Worm (Caenorhabditis elegans): ENCODE measurements around the gene clec-210.

The clec-210 gene

DNA sequence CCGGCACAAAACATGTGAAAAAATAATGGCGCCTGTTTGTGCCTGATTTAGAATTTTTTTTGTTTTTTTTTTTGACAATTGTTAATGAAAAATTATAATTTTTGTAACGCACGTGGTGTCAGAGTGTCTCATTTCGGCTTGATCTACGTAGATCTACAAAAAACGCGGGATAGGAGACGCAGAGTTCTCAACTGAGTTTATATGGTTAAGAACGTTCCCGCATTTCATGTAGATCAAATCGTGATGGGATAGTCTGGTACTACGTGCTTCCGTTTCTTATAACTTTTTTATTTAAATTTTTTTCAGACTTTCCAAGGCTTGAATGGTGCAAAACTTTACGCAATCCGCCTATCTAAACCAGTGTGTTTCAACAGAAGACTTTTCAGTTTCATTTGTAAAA is 10.6 kb downstream of the clec-210 start, which contains the start of gene tat-6:
Gene tat-6, plus strand, starts transcription at position 301 of the 400 bp plus-strand sequence.
- TF ChIP-seq cog-1 (tag; optimal IDR thresholded peaks at IDR 0.05) (no peak), med-1 (GFP tag; optimal IDR thresholded peaks at IDR 0.05; ENCODE audit: insufficient read depth) (no peak), tab-1 (GFP tag; IDR thresholded peaks at IDR 0.05) (no peak), klf-2 (GFP tag; conservative IDR thresholded peaks at IDR 0.05) (no peak), ztf-23 (GFP tag; IDR thresholded peaks at IDR 0.05) (no peak), ztf-29 (GFP tag; IDR thresholded peaks at IDR 0.05) (no peak), ref-1 (GFP tag; conservative IDR thresholded peaks at IDR 0.05) (no peak), T22C8.4 (GFP tag; IDR thresholded peaks at IDR 0.05) (no peak), flt-1 (GFP tag; IDR thresholded peaks at IDR 0.05) (no peak)

DNA sequence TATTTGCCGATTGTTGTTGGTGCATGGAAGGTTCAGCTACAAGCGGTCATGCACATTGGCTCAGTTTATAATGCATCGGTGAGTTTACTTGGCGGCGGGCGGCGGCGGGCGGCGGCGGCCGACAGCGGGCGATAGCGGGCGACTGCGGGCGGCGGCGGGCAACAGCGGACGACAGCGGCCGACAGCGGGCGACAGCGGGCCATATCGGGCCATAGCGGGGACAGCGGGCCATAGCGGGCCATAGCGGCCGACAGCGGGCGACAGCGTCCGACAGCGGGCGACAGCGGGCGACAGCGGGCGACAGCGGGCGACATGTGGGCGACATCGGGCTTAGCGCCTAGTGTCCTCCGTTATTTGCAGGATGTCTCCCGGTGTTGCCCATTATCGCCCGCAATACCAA is 13.9 kb downstream of the clec-210 start:
- TF ChIP-seq tab-1 (GFP tag; IDR thresholded peaks at IDR 0.05) (no peak), flt-1 (GFP tag; IDR thresholded peaks at IDR 0.05) (peak; percentile 48; the same call in 1 of the 2 replicates)

ce11 chrV:3133293-3133755 is 15.1 kb downstream of the clec-210 start, which contains the start of gene F02C9.2:
Gene F02C9.2 (plus strand): TSS chrV:3133705.
- TF ChIP-seq ztf-23 (GFP tag; IDR thresholded peaks at IDR 0.05) (no peak), med-1 (GFP tag; optimal IDR thresholded peaks at IDR 0.05; ENCODE audit: insufficient read depth) (no peak), cog-1 (tag; optimal IDR thresholded peaks at IDR 0.05) (no peak), ref-1 (GFP tag; conservative IDR thresholded peaks at IDR 0.05) (no peak), ztf-29 (GFP tag; IDR thresholded peaks at IDR 0.05) (no peak), T22C8.4 (GFP tag; IDR thresholded peaks at IDR 0.05) (no peak), klf-2 (GFP tag; conservative IDR thresholded peaks at IDR 0.05) (no peak), flt-1 (GFP tag; IDR thresholded peaks at IDR 0.05) (no peak), tab-1 (GFP tag; IDR thresholded peaks at IDR 0.05) (no peak)

DNA sequence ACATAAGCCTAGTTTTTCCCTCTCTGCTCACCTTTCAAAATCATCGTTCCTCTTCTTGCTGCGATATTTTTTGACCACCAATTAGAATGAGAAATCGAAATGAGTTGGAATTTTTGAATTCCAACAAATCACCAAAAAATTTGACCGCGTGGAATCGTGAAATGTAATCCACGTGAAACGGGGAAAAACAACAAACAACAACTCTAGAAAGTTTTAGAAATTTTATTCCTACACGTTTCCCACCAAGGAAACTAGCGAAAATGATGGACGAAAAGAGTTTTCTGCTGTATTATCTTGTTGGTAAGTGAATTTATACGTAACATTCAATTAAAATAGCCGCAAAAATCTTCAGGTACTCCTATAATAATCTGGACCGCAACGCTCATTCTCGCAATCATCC is 20.3 kb downstream of the clec-210 start, which contains the start of the genes irld-3 and F02C9.1:
Gene irld-3, minus strand, starts transcription at position 101 of the 400 bp plus-strand sequence.
Gene F02C9.1, plus strand, starts transcription at position 216 of the 400 bp plus-strand sequence.
- TF ChIP-seq T22C8.4 (GFP tag; IDR thresholded peaks at IDR 0.05) (no peak), ztf-29 (GFP tag; IDR thresholded peaks at IDR 0.05) (no peak), ref-1 (GFP tag; conservative IDR thresholded peaks at IDR 0.05) (no peak), klf-2 (GFP tag; conservative IDR thresholded peaks at IDR 0.05) (no peak), cog-1 (tag; optimal IDR thresholded peaks at IDR 0.05) (no peak), flt-1 (GFP tag; IDR thresholded peaks at IDR 0.05) (no peak), med-1 (GFP tag; optimal IDR thresholded peaks at IDR 0.05; ENCODE audit: insufficient read depth) (no peak), tab-1 (GFP tag; IDR thresholded peaks at IDR 0.05) (no peak)

- TF ChIP-seq flt-1 (GFP tag; IDR thresholded peaks at IDR 0.05) (no peak), tab-1 (GFP tag; IDR thresholded peaks at IDR 0.05) (no peak), ztf-29 (GFP tag; IDR thresholded peaks at IDR 0.05) (no peak), med-1 (GFP tag; optimal IDR thresholded peaks at IDR 0.05; ENCODE audit: insufficient read depth) (no peak), klf-2 (GFP tag; conservative IDR thresholded peaks at IDR 0.05) (no peak), cog-1 (tag; optimal IDR thresholded peaks at IDR 0.05) (no peak), ref-1 (GFP tag; conservative IDR thresholded peaks at IDR 0.05) (no peak), ztf-23 (GFP tag; IDR thresholded peaks at IDR 0.05) (no peak), T22C8.4 (GFP tag; IDR thresholded peaks at IDR 0.05) (no peak)
These were observed 23.0 kb downstream of the clec-210 start, which contains the start of gene srab-9 for ce11 chrV:3141190-3141589. Gene srab-9 (minus strand): TSS chrV:3141290.

- TF ChIP-seq flt-1 (GFP tag; IDR thresholded peaks at IDR 0.05) (no peak), ref-1 (GFP tag; conservative IDR thresholded peaks at IDR 0.05) (no peak), med-1 (GFP tag; optimal IDR thresholded peaks at IDR 0.05; ENCODE audit: insufficient read depth) (no peak), klf-2 (GFP tag; conservative IDR thresholded peaks at IDR 0.05) (no peak), T22C8.4 (GFP tag; IDR thresholded peaks at IDR 0.05) (no peak), cog-1 (tag; optimal IDR thresholded peaks at IDR 0.05) (no peak), ztf-29 (GFP tag; IDR thresholded peaks at IDR 0.05) (no peak), tab-1 (GFP tag; IDR thresholded peaks at IDR 0.05) (no peak), ztf-23 (GFP tag; IDR thresholded peaks at IDR 0.05) (no peak)
These were observed 26.3 kb downstream of the clec-210 start, which contains the start of gene srab-10 for ce11 chrV:3144494-3144893. Gene srab-10 (minus strand): TSS chrV:3144594.

ce11 chrV:3145241-3145640 is 27.1 kb downstream of the clec-210 start:
- no peak for TF ChIP-seq ztf-29 (GFP tag; IDR thresholded peaks at IDR 0.05)
- no peak for TF ChIP-seq med-1 (GFP tag; optimal IDR thresholded peaks at IDR 0.05; ENCODE audit: insufficient read depth)
- no peak for TF ChIP-seq ref-1 (GFP tag; conservative IDR thresholded peaks at IDR 0.05)
- TF ChIP-seq cog-1 (tag; optimal IDR thresholded peaks at IDR 0.05) = no peak
- TF ChIP-seq ztf-23 (GFP tag; IDR thresholded peaks at IDR 0.05) = no peak
- TF ChIP-seq T22C8.4 (GFP tag; IDR thresholded peaks at IDR 0.05) = no peak
- TF ChIP-seq tab-1 (GFP tag; IDR thresholded peaks at IDR 0.05) = 0 out of 2 replicates have a peak, but pooled peaks have one; percentile 37

- TF ChIP-seq med-1 (GFP tag; optimal IDR thresholded peaks at IDR 0.05; ENCODE audit: insufficient read depth) = no peak
- no peak for TF ChIP-seq T22C8.4 (GFP tag; IDR thresholded peaks at IDR 0.05)
- no peak for TF ChIP-seq ref-1 (GFP tag; conservative IDR thresholded peaks at IDR 0.05)
- no peak for TF ChIP-seq tab-1 (GFP tag; IDR thresholded peaks at IDR 0.05)
- TF ChIP-seq flt-1 (GFP tag; IDR thresholded peaks at IDR 0.05) = no peak
- no peak for TF ChIP-seq cog-1 (tag; optimal IDR thresholded peaks at IDR 0.05)
- TF ChIP-seq klf-2 (GFP tag; conservative IDR thresholded peaks at IDR 0.05) = no peak
These were observed 28.8 kb downstream of the clec-210 start, which contains the start of gene srab-11 for ce11 chrV:3146932-3147331. Gene srab-11 (minus strand): TSS chrV:3147032.

ce11 chrV:3149910-3150428 is 31.8 kb downstream of the clec-210 start:
- TF ChIP-seq ztf-23 (GFP tag; IDR thresholded peaks at IDR 0.05) (no peak), flt-1 (GFP tag; IDR thresholded peaks at IDR 0.05) (no peak), cog-1 (tag; optimal IDR thresholded peaks at IDR 0.05) (no peak), ref-1 (GFP tag; conservative IDR thresholded peaks at IDR 0.05) (no peak), med-1 (GFP tag; optimal IDR thresholded peaks at IDR 0.05; ENCODE audit: insufficient read depth) (no peak), klf-2 (GFP tag; conservative IDR thresholded peaks at IDR 0.05) (no peak), T22C8.4 (GFP tag; IDR thresholded peaks at IDR 0.05) (no peak), tab-1 (GFP tag; IDR thresholded peaks at IDR 0.05) (no peak), ztf-29 (GFP tag; IDR thresholded peaks at IDR 0.05) (no peak)

Measured in whole organism, midembryonic.